Worm (Caenorhabditis elegans) whole organism, L2 larva: ENCODE results near the gene rde-4.

Source experiments
- C34F6.9 ChIP-seq: fragments of 150-350 bp; optimal IDR thresholded peaks from 2 replicates; lab custom pipeline; 2014; ENCODE audit warnings: missing biosample characterization, missing genetic modification characterization
- F13H6.1 ChIP-seq: sonication (generic microtip); optimal IDR thresholded peaks from 2 replicates; lab custom pipeline; 2016; ENCODE audit warnings: missing genetic modification characterization, missing compliant biosample characterization
- R02D3.7 ChIP-seq: fragments of 150-350 bp; optimal IDR thresholded peaks from 2 replicates; lab custom pipeline; 2014; ENCODE audit warnings: missing biosample characterization, missing genetic modification characterization
- Y55F3AM.14 ChIP-seq: fragments of 200-800 bp; sonication (Bioruptor generic); optimal IDR thresholded peaks from 2 replicates; lab custom pipeline; 2018; ENCODE audit warnings: mild to moderate bottlenecking, missing genetic modification characterization, missing compliant biosample characterization
- ZK546.5 ChIP-seq: sonication (generic microtip); optimal IDR thresholded peaks from 2 replicates; lab custom pipeline; 2017; ENCODE audit warnings: missing biosample characterization, missing genetic modification characterization
- alr-1 ChIP-seq: fragments of 150-350 bp; optimal IDR thresholded peaks from 2 replicates; lab custom pipeline; 2014; ENCODE audit warnings: missing biosample characterization, missing genetic modification characterization
- aly-2 ChIP-seq: fragments of 150-350 bp; optimal IDR thresholded peaks from 2 replicates; lab custom pipeline; 2014; ENCODE audit warnings: missing biosample characterization, missing genetic modification characterization
- ama-1 ChIP-seq: fragments of 150-350 bp; optimal IDR thresholded peaks from 2 replicates; lab custom pipeline; 2018; ENCODE audit warnings: inconsistent platforms
- blmp-1 ChIP-seq: sonication (generic microtip); optimal IDR thresholded peaks from 2 replicates; lab custom pipeline; 2017; ENCODE audit warnings: missing genetic modification characterization, mild to moderate bottlenecking, missing compliant biosample characterization, antibody characterized with exemption, moderate library complexity; ENCODE audit not compliant: insufficient read depth
- ceh-16 ChIP-seq: fragments of 150-350 bp; optimal IDR thresholded peaks from 2 replicates; lab custom pipeline; 2014; ENCODE audit warnings: missing biosample characterization, missing genetic modification characterization
- ceh-82 ChIP-seq: fragments of 150-350 bp; optimal IDR thresholded peaks from 2 replicates; lab custom pipeline; 2014; ENCODE audit warnings: missing biosample characterization, missing genetic modification characterization
- crh-2 ChIP-seq: sonication (generic microtip); optimal IDR thresholded peaks from 2 replicates; lab custom pipeline; 2017; ENCODE audit warnings: missing biosample characterization, missing genetic modification characterization
- dmd-4 ChIP-seq: sonication (generic microtip); optimal IDR thresholded peaks from 2 replicates; lab custom pipeline; 2017; ENCODE audit warnings: missing biosample characterization, missing genetic modification characterization
- egl-27 ChIP-seq: sonication (generic microtip); optimal IDR thresholded peaks from 3 replicates; lab custom pipeline; 2017; ENCODE audit warnings: missing biosample characterization, missing genetic modification reagents, missing genetic modification characterization
- elt-1 ChIP-seq: fragments of 150-350 bp; optimal IDR thresholded peaks from 2 replicates; lab custom pipeline; 2014; ENCODE audit warnings: missing biosample characterization, missing genetic modification characterization
- elt-3 ChIP-seq: sonication (generic microtip); optimal IDR thresholded peaks from 2 replicates; lab custom pipeline; 2017; ENCODE audit warnings: missing biosample characterization, missing genetic modification characterization
- fos-1 ChIP-seq: fragments of 150-350 bp; optimal IDR thresholded peaks from 2 replicates; lab custom pipeline; 2014; ENCODE audit warnings: missing biosample characterization, missing genetic modification characterization
- gmeb-1 ChIP-seq: fragments of 150-350 bp; optimal IDR thresholded peaks from 2 replicates; lab custom pipeline; 2014; ENCODE audit warnings: missing biosample characterization, missing genetic modification characterization
- lin-11 ChIP-seq: fragments of 150-350 bp; sonication (generic microtip); optimal IDR thresholded peaks from 2 replicates; lab custom pipeline; 2014; ENCODE audit warnings: missing biosample characterization, missing genetic modification characterization, inconsistent platforms, mixed read lengths
- lin-13 ChIP-seq: fragments of 150-350 bp; optimal IDR thresholded peaks from 2 replicates; lab custom pipeline; 2014; ENCODE audit warnings: missing biosample characterization, missing genetic modification reagents, missing genetic modification characterization
- lin-39 ChIP-seq: fragments of 150-350 bp; optimal IDR thresholded peaks from 2 replicates; lab custom pipeline; 2014; ENCODE audit warnings: missing biosample characterization, missing genetic modification reagents, missing genetic modification characterization
- lsy-2 ChIP-seq, 2 experiments: fragments of 150-350 bp in 1 of 2; sonication (generic microtip) in 1 of 2; optimal IDR thresholded peaks; 2 replicates each; lab custom pipeline; 2014 to 2017; ENCODE audit warnings: missing biosample characterization in 2 of 2, missing genetic modification characterization in 2 of 2
- mab-5 ChIP-seq: fragments of 150-350 bp; optimal IDR thresholded peaks from 2 replicates; lab custom pipeline; 2014; ENCODE audit warnings: missing biosample characterization, missing genetic modification characterization
- mbf-1 ChIP-seq: sonication (generic microtip); optimal IDR thresholded peaks from 2 replicates; lab custom pipeline; 2017; ENCODE audit warnings: missing biosample characterization, missing genetic modification characterization
- mdl-1 ChIP-seq, 2 experiments: fragments of 150-350 bp in 1 of 2; sonication (generic microtip) in 1 of 2; optimal IDR thresholded peaks; 2 replicates each; lab custom pipeline; 2017; ENCODE audit warnings: missing biosample characterization in 2 of 2, missing genetic modification characterization in 2 of 2
- nhr-10 ChIP-seq: sonication (generic microtip); optimal IDR thresholded peaks from 2 replicates; lab custom pipeline; 2017; ENCODE audit warnings: missing biosample characterization, missing genetic modification characterization
- nhr-11 ChIP-seq: fragments of 150-350 bp; optimal IDR thresholded peaks from 2 replicates; lab custom pipeline; 2014; ENCODE audit warnings: missing biosample characterization, missing genetic modification characterization
- nhr-12 ChIP-seq: fragments of 150-350 bp; optimal IDR thresholded peaks from 2 replicates; lab custom pipeline; 2014; ENCODE audit warnings: missing biosample characterization, missing genetic modification characterization
- nhr-129 ChIP-seq: fragments of 150-350 bp; optimal IDR thresholded peaks from 2 replicates; lab custom pipeline; 2014; ENCODE audit warnings: missing biosample characterization, missing genetic modification characterization
- nhr-21 ChIP-seq: fragments of 150-350 bp; optimal IDR thresholded peaks from 2 replicates; lab custom pipeline; 2014; ENCODE audit warnings: missing biosample characterization, missing genetic modification characterization
- nhr-23 ChIP-seq: fragments of 150-350 bp; optimal IDR thresholded peaks from 2 replicates; lab custom pipeline; 2014; ENCODE audit warnings: missing biosample characterization, missing genetic modification reagents, missing genetic modification characterization
- nhr-237 ChIP-seq: fragments of 150-350 bp; optimal IDR thresholded peaks from 2 replicates; lab custom pipeline; 2014; ENCODE audit warnings: missing biosample characterization, missing genetic modification characterization
- nhr-25 ChIP-seq: fragments of 150-350 bp; sonication (generic microtip); optimal IDR thresholded peaks from 3 replicates; lab custom pipeline; 2014; ENCODE audit warnings: missing biosample characterization, missing genetic modification characterization
- nhr-6 ChIP-seq: fragments of 150-350 bp; optimal IDR thresholded peaks from 2 replicates; lab custom pipeline; 2014; ENCODE audit warnings: missing biosample characterization, missing genetic modification characterization
- nhr-77 ChIP-seq: fragments of 150-350 bp; optimal IDR thresholded peaks from 2 replicates; lab custom pipeline; 2014; ENCODE audit warnings: missing biosample characterization, missing genetic modification characterization
- peb-1 ChIP-seq: fragments of 150-350 bp; optimal IDR thresholded peaks from 2 replicates; lab custom pipeline; 2014; ENCODE audit warnings: missing biosample characterization, missing genetic modification characterization
- sem-4 ChIP-seq: fragments of 150-350 bp; optimal IDR thresholded peaks from 2 replicates; lab custom pipeline; 2014; ENCODE audit warnings: missing biosample characterization, missing genetic modification reagents, missing genetic modification characterization
- skn-1 ChIP-seq: sonication (generic microtip); optimal IDR thresholded peaks from 2 replicates; lab custom pipeline; 2017; ENCODE audit warnings: missing biosample characterization, missing genetic modification characterization
- sma-3 ChIP-seq: sonication (generic microtip); optimal IDR thresholded peaks from 2 replicates; lab custom pipeline; 2016; ENCODE audit warnings: missing genetic modification reagents, missing genetic modification characterization, missing compliant biosample characterization
- sma-9 ChIP-seq, 2 experiments: fragments of 150-350 bp in 1 of 2; sonication (generic microtip) in 1 of 2; optimal IDR thresholded peaks; 2 replicates each; lab custom pipeline; 2014 to 2016; ENCODE audit warnings: missing genetic modification characterization in 2 of 2, mild to moderate bottlenecking in 1 of 2, missing biosample characterization in 1 of 2, missing compliant biosample characterization in 1 of 2, missing genetic modification reagents in 1 of 2, moderate library complexity in 1 of 2
- snpc-4 ChIP-seq: fragments of 150-350 bp; optimal IDR thresholded peaks from 2 replicates; lab custom pipeline; 2014; ENCODE audit warnings: missing biosample characterization, missing genetic modification characterization
- unc-39 ChIP-seq: fragments of 150-350 bp; optimal IDR thresholded peaks from 2 replicates; lab custom pipeline; 2014; ENCODE audit warnings: missing biosample characterization, missing genetic modification characterization
- unc-55 ChIP-seq: fragments of 150-350 bp; sonication (generic microtip); optimal IDR thresholded peaks from 3 replicates; lab custom pipeline; 2014; ENCODE audit warnings: missing biosample characterization, missing genetic modification reagents, missing genetic modification characterization
- unc-62 ChIP-seq: fragments of 150-350 bp; optimal IDR thresholded peaks from 2 replicates; lab custom pipeline; 2014; ENCODE audit warnings: missing biosample characterization, missing genetic modification reagents, missing genetic modification characterization
- zag-1 ChIP-seq: fragments of 150-350 bp; optimal IDR thresholded peaks from 2 replicates; lab custom pipeline; 2014; ENCODE audit warnings: missing biosample characterization, missing genetic modification characterization
- ztf-1 ChIP-seq: fragments of 200-800 bp; sonication (Bioruptor generic); conservative IDR thresholded peaks from 2 replicates; pipeline ENCODE4 v1.3.6; 2022; ENCODE audit warnings: missing genetic modification characterization, missing compliant biosample characterization
- ztf-4 ChIP-seq: fragments of 150-350 bp; optimal IDR thresholded peaks from 2 replicates; lab custom pipeline; 2014; ENCODE audit warnings: missing biosample characterization, missing genetic modification characterization

The rde-4 gene

ce11 chrIII:10218587-10218986, at the start of gene rde-4, which contains the start of gene cox-14:
TSS of gene rde-4 (minus strand) at chrIII:10218646.
TSS of gene cox-14 (plus strand) at chrIII:10218942.
- TF ChIP-seq blmp-1 (tag; lab: Kevin White, UChicago), result peak; percentile 19
- TF ChIP-seq lin-13 (GFP tag; lab: Kevin White, UChicago), result peak; percentile 90
- TF ChIP-seq ceh-82, result no peak
- peak; percentile 65 for TF ChIP-seq nhr-129 (tag; lab: Kevin White, UChicago)
- TF ChIP-seq egl-27, result no peak
- no peak for TF ChIP-seq zag-1 (tag; lab: Kevin White, UChicago)
- peak; percentile 74 for TF ChIP-seq nhr-21 (tag; lab: Kevin White, UChicago)
- no peak for TF ChIP-seq mbf-1 (tag; lab: Kevin White, UChicago)
- no peak for TF ChIP-seq nhr-12 (tag; lab: Kevin White, UChicago)
- peak; percentile 98 for TF ChIP-seq unc-55 (GFP tag; lab: Kevin White, UChicago)
- no peak for TF ChIP-seq nhr-237 (tag; lab: Kevin White, UChicago)
- peak in 1 of 2 experiments; percentile 54 for TF ChIP-seq mdl-1 (tag; optimal IDR thresholded peaks at IDR 0.05; lab: Kevin White, UChicago)
- TF ChIP-seq ZK546.5, result peak; percentile 31
- TF ChIP-seq C34F6.9, result peak; percentile 91
- TF ChIP-seq gmeb-1 (tag; lab: Kevin White, UChicago), result peak; percentile 91
- TF ChIP-seq Y55F3AM.14 (GFP tag; lab: Kevin White, UChicago), result no peak
- TF ChIP-seq mab-5 (tag; lab: Kevin White, UChicago), result peak; percentile 59
- TF ChIP-seq unc-39 (tag; lab: Kevin White, UChicago), result no peak
- TF ChIP-seq ama-1, result peak; percentile 41
- TF ChIP-seq nhr-25 (tag; lab: Kevin White, UChicago), result peak; percentile 86
- peak; percentile 2 for TF ChIP-seq skn-1 (tag; lab: Kevin White, UChicago)
- TF ChIP-seq unc-62 (GFP tag; lab: Kevin White, UChicago), result no peak
- TF ChIP-seq alr-1, result no peak
- TF ChIP-seq ztf-1, result no peak
- no peak for TF ChIP-seq nhr-10
- peak; percentile 5 for TF ChIP-seq R02D3.7 (tag; lab: Kevin White, UChicago)
- peak; percentile 1 for TF ChIP-seq ztf-4
- TF ChIP-seq nhr-23 (tag; lab: Kevin White, UChicago), result no peak
- no peak for TF ChIP-seq nhr-77 (tag; lab: Kevin White, UChicago)
- TF ChIP-seq peb-1 (tag; lab: Kevin White, UChicago), result no peak
- no peak for TF ChIP-seq elt-3 (tag; lab: Kevin White, UChicago)
- no peak for TF ChIP-seq lin-39 (tag; lab: Kevin White, UChicago)
- TF ChIP-seq fos-1, result peak; percentile 60
- no peak for TF ChIP-seq aly-2 (tag; lab: Kevin White, UChicago)
- no peak for TF ChIP-seq sma-9 (GFP tag; optimal IDR thresholded peaks at IDR 0.05; lab: Kevin White, UChicago)
- TF ChIP-seq sma-9 (tag; optimal IDR thresholded peaks at IDR 0.05; lab: Kevin White, UChicago), result no peak
- peak; percentile 97 to 99 for TF ChIP-seq lsy-2 (tag; optimal IDR thresholded peaks at IDR 0.05; lab: Kevin White, UChicago)
- TF ChIP-seq nhr-11 (tag; lab: Kevin White, UChicago), result no peak
- peak; percentile 55 for TF ChIP-seq snpc-4 (tag; lab: Kevin White, UChicago)
- peak; percentile 90 for TF ChIP-seq crh-2
- TF ChIP-seq lin-11 (tag; lab: Kevin White, UChicago), result peak; percentile 61
- TF ChIP-seq F13H6.1, result peak; percentile 66
- no peak for TF ChIP-seq elt-1 (tag; lab: Kevin White, UChicago)
- peak; percentile 72 for TF ChIP-seq sem-4 (tag; lab: Kevin White, UChicago)
- TF ChIP-seq sma-3 (GFP tag; lab: Kevin White, UChicago), result peak; percentile 81
- TF ChIP-seq dmd-4 (tag; lab: Kevin White, UChicago), result no peak
- peak; percentile 25 for TF ChIP-seq ceh-16
- TF ChIP-seq nhr-6 (tag; lab: Kevin White, UChicago), result peak; percentile 60
